Fruit fly (Drosophila melanogaster) whole organism, embryonic: ENCODE results near the gene Qsox2.

ENCODE experiments used
- Antp ChIP-seq: fragments of 200-800 bp; sonication (Bioruptor generic); optimal IDR thresholded peaks from 3 replicates; lab custom pipeline; 2016; ENCODE audit warnings: missing biosample characterization, missing genetic modification characterization
- CG10543 ChIP-seq: fragments of 200-800 bp; sonication (Bioruptor generic); optimal IDR thresholded peaks from 3 replicates; lab custom pipeline; 2017; ENCODE audit warnings: missing biosample characterization, mild to moderate bottlenecking, missing genetic modification characterization, moderate library complexity
- CG12299 ChIP-seq: fragments of 200-800 bp; sonication (Bioruptor generic); optimal IDR thresholded peaks from 2 replicates; lab custom pipeline; 2018; ENCODE audit warnings: missing biosample characterization, mild to moderate bottlenecking, missing genetic modification characterization
- CG13424 ChIP-seq: fragments of 200-800 bp; sonication (Bioruptor generic); optimal IDR thresholded peaks from 2 replicates; lab custom pipeline; 2019; ENCODE audit warnings: missing biosample characterization, mild to moderate bottlenecking, missing genetic modification characterization, moderate library complexity
- CG14965 ChIP-seq: fragments of 200-800 bp; sonication (Bioruptor generic); optimal IDR thresholded peaks from 2 replicates; lab custom pipeline; 2016; ENCODE audit warnings: missing biosample characterization, missing genetic modification characterization, borderline replicate concordance
- CG15011 ChIP-seq: fragments of 200-800 bp; sonication (Bioruptor generic); optimal IDR thresholded peaks from 3 replicates; lab custom pipeline; 2018; ENCODE audit warnings: missing biosample characterization, mild to moderate bottlenecking, missing genetic modification characterization
- CG1602 ChIP-seq: fragments of 200-800 bp; sonication (Bioruptor generic); optimal IDR thresholded peaks from 3 replicates; lab custom pipeline; 2016; ENCODE audit warnings: missing biosample characterization, missing genetic modification characterization
- CG16779 ChIP-seq: fragments of 200-800 bp; sonication (Bioruptor generic); IDR thresholded peaks from 2 replicates; pipeline ENCODE4 v1.3.6; 2022; ENCODE audit warnings: missing biosample characterization, missing genetic modification characterization
- CG2199 ChIP-seq: fragments of 200-800 bp; sonication (Bioruptor generic); IDR thresholded peaks from 3 replicates; pipeline ENCODE4 v1.3.6; 2022; ENCODE audit warnings: missing biosample characterization, missing genetic modification characterization
- CG2889 ChIP-seq: fragments of 200-800 bp; sonication (Bioruptor generic); IDR thresholded peaks from 3 replicates; pipeline ENCODE4 v1.3.6; 2022; ENCODE audit warnings: missing biosample characterization, missing genetic modification characterization
- CG3838 ChIP-seq: fragments of 200-800 bp; sonication (Bioruptor generic); optimal IDR thresholded peaks from 3 replicates; lab custom pipeline; 2016; ENCODE audit warnings: missing biosample characterization, missing genetic modification characterization
- CG4730 ChIP-seq: fragments of 200-800 bp; sonication (Bioruptor generic); IDR thresholded peaks from 2 replicates; pipeline ENCODE4 v1.3.6; 2022; ENCODE audit warnings: missing biosample characterization, missing genetic modification characterization
- CG6813 ChIP-seq: fragments of 200-800 bp; sonication (Bioruptor generic); optimal IDR thresholded peaks from 2 replicates; lab custom pipeline; 2017; ENCODE audit warnings: missing biosample characterization, missing genetic modification characterization, mild to moderate bottlenecking, moderate library complexity, missing genetic modification reagents
- CG8765 ChIP-seq: fragments of 200-800 bp; sonication (Bioruptor generic); IDR thresholded peaks from 2 replicates; pipeline ENCODE4 v1.3.6; 2022; ENCODE audit warnings: missing biosample characterization, missing genetic modification characterization
- CG9437 ChIP-seq: fragments of 200-800 bp; sonication (Bioruptor generic); optimal IDR thresholded peaks from 2 replicates; lab custom pipeline; 2018; ENCODE audit warnings: missing biosample characterization, mild to moderate bottlenecking, missing genetic modification characterization
- CG9609 ChIP-seq: fragments of 200-800 bp; sonication (Bioruptor generic); optimal IDR thresholded peaks from 3 replicates; lab custom pipeline; 2016; ENCODE audit warnings: missing biosample characterization, missing genetic modification characterization
- CG9727 ChIP-seq: fragments of 200-800 bp; sonication (Bioruptor generic); optimal IDR thresholded peaks from 3 replicates; lab custom pipeline; 2017; ENCODE audit warnings: missing biosample characterization, mild to moderate bottlenecking, missing genetic modification characterization
- Doc2 ChIP-seq: fragments of 200-800 bp; sonication (Bioruptor generic); IDR thresholded peaks from 2 replicates; pipeline ENCODE4 v1.3.6; 2022; ENCODE audit warnings: missing biosample characterization, missing genetic modification characterization
- Drgx ChIP-seq: fragments of 200-800 bp; sonication (Bioruptor generic); IDR thresholded peaks from 2 replicates; pipeline ENCODE4 v1.3.6; 2022; ENCODE audit warnings: missing biosample characterization, missing genetic modification characterization
- Fer1 ChIP-seq: fragments of 200-800 bp; sonication (Bioruptor generic); optimal IDR thresholded peaks from 2 replicates; lab custom pipeline; 2017; ENCODE audit warnings: missing biosample characterization, mild to moderate bottlenecking, missing genetic modification characterization
- HLH4C ChIP-seq: fragments of 200-800 bp; sonication (Bioruptor generic); IDR thresholded peaks from 3 replicates; pipeline ENCODE4 v1.3.6; 2022; ENCODE audit warnings: missing biosample characterization, missing genetic modification characterization; ENCODE audit not compliant: partially characterized antibody
- Hand ChIP-seq: fragments of 200-800 bp; sonication (Bioruptor generic); optimal IDR thresholded peaks from 2 replicates; lab custom pipeline; 2017; ENCODE audit warnings: mild to moderate bottlenecking, missing biosample characterization, missing genetic modification reagents, missing genetic modification characterization
- Lpt ChIP-seq: fragments of >200 bp; optimal IDR thresholded peaks from 2 replicates; lab custom pipeline; 2018; ENCODE audit warnings: missing biosample characterization, missing genetic modification characterization
- Max ChIP-seq: fragments of 200-800 bp; sonication (Bioruptor generic); optimal IDR thresholded peaks from 2 replicates; lab custom pipeline; 2016; ENCODE audit warnings: missing biosample characterization, mild to moderate bottlenecking, missing genetic modification characterization
- Meics ChIP-seq: fragments of 200-800 bp; sonication (Bioruptor generic); optimal IDR thresholded peaks from 2 replicates; lab custom pipeline; 2017; ENCODE audit warnings: missing biosample characterization, mild to moderate bottlenecking, missing genetic modification characterization
- Sin3A ChIP-seq: fragments of >200 bp; optimal IDR thresholded peaks from 2 replicates; lab custom pipeline; 2018
- Sox102F ChIP-seq: fragments of 200-800 bp; sonication (Bioruptor generic); optimal IDR thresholded peaks from 2 replicates; lab custom pipeline; 2018; ENCODE audit warnings: missing biosample characterization, mild to moderate bottlenecking, missing genetic modification characterization, moderate library complexity
- Xrp1 ChIP-seq: fragments of 200-800 bp; sonication (Bioruptor generic); IDR thresholded peaks from 2 replicates; pipeline ENCODE4 v1.3.6; 2022; ENCODE audit warnings: missing biosample characterization, missing genetic modification characterization
- bigmax ChIP-seq: fragments of 200-800 bp; sonication (Bioruptor generic); optimal IDR thresholded peaks from 2 replicates; lab custom pipeline; 2018; ENCODE audit warnings: missing biosample characterization, mild to moderate bottlenecking, missing genetic modification characterization
- bowl ChIP-seq: fragments of 200-800 bp; sonication (Bioruptor generic); IDR thresholded peaks from 2 replicates; pipeline ENCODE4 v1.3.6; 2022; ENCODE audit warnings: missing biosample characterization, missing genetic modification characterization
- bsh ChIP-seq, 2 experiments: fragments of 200-800 bp; sonication (Bioruptor generic); optimal IDR thresholded peaks; 2 replicates each; lab custom pipeline; 2017 to 2018; ENCODE audit warnings: mild to moderate bottlenecking in 2 of 2, missing biosample characterization in 2 of 2, missing genetic modification characterization in 2 of 2, moderate library complexity in 1 of 2
- chn ChIP-seq: fragments of 200-800 bp; sonication (Bioruptor generic); optimal IDR thresholded peaks from 2 replicates; lab custom pipeline; 2016; ENCODE audit warnings: missing biosample characterization, missing genetic modification characterization
- crol ChIP-seq: fragments of 200-800 bp; sonication (Bioruptor generic); IDR thresholded peaks from 2 replicates; pipeline ENCODE4 v1.3.6; 2022; ENCODE audit warnings: missing biosample characterization, missing genetic modification characterization
- dm ChIP-seq: fragments of 200-800 bp; sonication (Bioruptor generic); optimal IDR thresholded peaks from 3 replicates; lab custom pipeline; 2016; ENCODE audit warnings: missing biosample characterization, missing genetic modification characterization
- dmrt11E ChIP-seq: fragments of 200-800 bp; sonication (Bioruptor generic); optimal IDR thresholded peaks from 3 replicates; lab custom pipeline; 2018; ENCODE audit warnings: missing biosample characterization, mild to moderate bottlenecking, missing genetic modification characterization, moderate library complexity
- grau ChIP-seq: fragments of 200-800 bp; optimal IDR thresholded peaks from 3 replicates; lab custom pipeline; 2019; ENCODE audit warnings: missing biosample characterization, mild to moderate bottlenecking, missing genetic modification characterization, moderate library complexity
- her ChIP-seq: fragments of 200-800 bp; sonication (Bioruptor generic); optimal IDR thresholded peaks from 2 replicates; lab custom pipeline; 2016; ENCODE audit warnings: missing biosample characterization, missing genetic modification characterization
- jumu ChIP-seq: fragments of 200-800 bp; sonication (Bioruptor generic); optimal IDR thresholded peaks from 3 replicates; lab custom pipeline; 2016; ENCODE audit warnings: missing biosample characterization, missing genetic modification characterization
- lola ChIP-seq, 3 experiments: fragments of >200 bp in 2 of 3; fragments of 200-800 bp in 1 of 3; sonication (Bioruptor generic) in 1 of 3; optimal IDR thresholded peaks; 2 replicates each; lab custom pipeline; 2017 to 2019; ENCODE audit warnings: missing biosample characterization in 3 of 3, missing genetic modification characterization in 3 of 3, mild to moderate bottlenecking in 1 of 3, moderate library complexity in 1 of 3
- lov ChIP-seq, 2 experiments: fragments of 200-800 bp in 1 of 2; fragments of >200 bp in 1 of 2; sonication (Bioruptor generic) in 1 of 2; IDR thresholded peaks in 1 of 2; optimal IDR thresholded peaks in 1 of 2; 2 replicates in 1 of 2; 3 replicates in 1 of 2; pipeline versions ENCODE4 v1.3.6 to Lab custom; 2017 to 2022; ENCODE audit warnings: missing biosample characterization in 1 of 2, missing genetic modification characterization in 1 of 2
- nmo ChIP-seq: fragments of 200-800 bp; sonication (Bioruptor generic); optimal IDR thresholded peaks from 2 replicates; lab custom pipeline; 2018; ENCODE audit warnings: missing biosample characterization, mild to moderate bottlenecking, missing genetic modification characterization, moderate library complexity
- ro ChIP-seq: fragments of 200-800 bp; sonication (Bioruptor generic); IDR thresholded peaks from 2 replicates; pipeline ENCODE4 v1.3.6; 2022; ENCODE audit warnings: missing biosample characterization, missing genetic modification characterization
- schlank ChIP-seq: fragments of 200-800 bp; sonication (Bioruptor generic); optimal IDR thresholded peaks from 2 replicates; lab custom pipeline; 2018; ENCODE audit warnings: missing biosample characterization, mild to moderate bottlenecking, missing genetic modification characterization
- stc ChIP-seq: fragments of 200-800 bp; sonication (Bioruptor generic); IDR thresholded peaks from 2 replicates; pipeline ENCODE4 v1.3.6; 2022; ENCODE audit warnings: missing biosample characterization, missing genetic modification characterization
- tgo ChIP-seq: fragments of 200-800 bp; sonication (Bioruptor generic); IDR thresholded peaks from 3 replicates; pipeline ENCODE4 v1.3.6; 2022; ENCODE audit warnings: missing biosample characterization, missing genetic modification characterization
- wdn ChIP-seq: fragments of 200-800 bp; sonication (Bioruptor generic); IDR thresholded peaks from 2 replicates; pipeline ENCODE4 v1.3.6; 2022; ENCODE audit warnings: missing biosample characterization, missing genetic modification characterization

Qsox2 gene

dm6 chr3R:21911516-21911915, 2.0 kb upstream of the Qsox2 start, which contains the start of gene Qsox3:
Gene Qsox3 (plus strand): TSS chr3R:21911816.
- no peak for TF ChIP-seq grau (tag; lab: Kevin White, UChicago)
- no peak for TF ChIP-seq CG2199 (GFP tag; lab: Robert Waterston, UW)
- TF ChIP-seq bowl (GFP tag; lab: Robert Waterston, UW) = no peak
- TF ChIP-seq CG1602 (GFP tag; lab: Kevin White, UChicago) = no peak
- no peak for TF ChIP-seq tgo (GFP tag; lab: Robert Waterston, UW)
- TF ChIP-seq lola (GFP tag; optimal IDR thresholded peaks at IDR 0.05; lab: Kevin White, UChicago) = no peak
- TF ChIP-seq stc (GFP tag; lab: Robert Waterston, UW) = no peak
- no peak for TF ChIP-seq CG6813 (GFP tag; lab: Kevin White, UChicago)
- no peak for TF ChIP-seq CG3838 (GFP tag; lab: Kevin White, UChicago)
- TF ChIP-seq CG15011 (GFP tag; lab: Kevin White, UChicago) = no peak
- TF ChIP-seq Xrp1 (GFP tag; lab: Robert Waterston, UW) = no peak
- TF ChIP-seq CG10543 = no peak
- TF ChIP-seq CG9609 (GFP tag; lab: Kevin White, UChicago) = no peak

dm6 chr3R:21916987-21917386, 3.4 kb downstream of the Qsox2 start:
- no peak for TF ChIP-seq CG2889 (GFP tag; lab: Robert Waterston, UW)
- no peak for TF ChIP-seq CG8765 (GFP tag; lab: Robert Waterston, UW)
- no peak for TF ChIP-seq ro (GFP tag; lab: Robert Waterston, UW)
- TF ChIP-seq bigmax = no peak
- TF ChIP-seq CG4730 (GFP tag; lab: Robert Waterston, UW) = no peak
- TF ChIP-seq Lpt (GFP tag; lab: Kevin White, UChicago) = no peak
- no peak for TF ChIP-seq dm (GFP tag; lab: Kevin White, UChicago)
- TF ChIP-seq wdn (GFP tag; lab: Robert Waterston, UW) = no peak
- TF ChIP-seq lov (optimal IDR thresholded peaks at IDR 0.05; lab: Kevin White, UChicago) = no peak
- no peak for TF ChIP-seq lov (GFP tag; IDR thresholded peaks at IDR 0.05; lab: Robert Waterston, UW)
- TF ChIP-seq jumu (GFP tag; lab: Kevin White, UChicago) = no peak
- no peak for TF ChIP-seq Antp (GFP tag; lab: Kevin White, UChicago)
- TF ChIP-seq Hand (GFP tag; lab: Kevin White, UChicago) = no peak
- no peak for TF ChIP-seq schlank (tag; lab: Kevin White, UChicago)
- TF ChIP-seq Sin3A (lab: Kevin White, UChicago) = no peak
- TF ChIP-seq dmrt11E = no peak
- no peak for TF ChIP-seq Doc2 (GFP tag; lab: Robert Waterston, UW)
- TF ChIP-seq, all 482 proteins: peak for 0

- TF ChIP-seq chn (GFP tag; lab: Kevin White, UChicago) (no peak), CG16779 (GFP tag; lab: Robert Waterston, UW) (no peak), CG14965 (GFP tag; lab: Kevin White, UChicago) (no peak), Drgx (0 out of 2 replicates have a peak, but pooled peaks have one; percentile 19), CG12299 (no peak)
Measured at dm6 chr3R:21920495-21920894, 6.9 kb downstream of the Qsox2 start.

- TF ChIP-seq HLH4C = peak; percentile 24; the same call in 1 of the 3 replicates
- peak; percentile 13 for TF ChIP-seq CG9437
- TF ChIP-seq bsh (GFP tag; optimal IDR thresholded peaks at IDR 0.05; lab: Kevin White, UChicago) = peak in 1 of 2 experiments; percentile 61
- TF ChIP-seq Meics (GFP tag; lab: Kevin White, UChicago) = no peak
- no peak for TF ChIP-seq Max (GFP tag; lab: Kevin White, UChicago)
- TF ChIP-seq nmo (GFP tag; lab: Kevin White, UChicago) = peak; percentile 9
- peak; percentile 16 for TF ChIP-seq CG13424 (tag; lab: Kevin White, UChicago)
- TF ChIP-seq Sox102F (GFP tag; lab: Kevin White, UChicago) = peak; percentile 4
- peak; percentile 47; the same call in 1 of the 2 replicates for TF ChIP-seq crol (GFP tag; lab: Robert Waterston, UW)
- TF ChIP-seq her = no peak
- no peak for TF ChIP-seq CG9727 (GFP tag; lab: Kevin White, UChicago)
- no peak for TF ChIP-seq Fer1
Measured at dm6 chr3R:21921363-21922208, 8.0 kb downstream of the Qsox2 start.
